Worm (Caenorhabditis elegans) whole organism, L2 larva: ENCODE results near the gene dsl-4.

Source experiments
- C34F6.9 ChIP-seq: fragments of 150-350 bp; optimal IDR thresholded peaks from 2 replicates; lab custom pipeline; 2014; ENCODE audit warnings: missing biosample characterization, missing genetic modification characterization
- F13H6.1 ChIP-seq: sonication (generic microtip); optimal IDR thresholded peaks from 2 replicates; lab custom pipeline; 2016; ENCODE audit warnings: missing genetic modification characterization, missing compliant biosample characterization
- R02D3.7 ChIP-seq: fragments of 150-350 bp; optimal IDR thresholded peaks from 2 replicates; lab custom pipeline; 2014; ENCODE audit warnings: missing biosample characterization, missing genetic modification characterization
- Y55F3AM.14 ChIP-seq: fragments of 200-800 bp; sonication (Bioruptor generic); optimal IDR thresholded peaks from 2 replicates; lab custom pipeline; 2018; ENCODE audit warnings: mild to moderate bottlenecking, missing genetic modification characterization, missing compliant biosample characterization
- ZK546.5 ChIP-seq: sonication (generic microtip); optimal IDR thresholded peaks from 2 replicates; lab custom pipeline; 2017; ENCODE audit warnings: missing biosample characterization, missing genetic modification characterization
- ama-1 ChIP-seq: fragments of 150-350 bp; optimal IDR thresholded peaks from 2 replicates; lab custom pipeline; 2018; ENCODE audit warnings: inconsistent platforms
- blmp-1 ChIP-seq: sonication (generic microtip); optimal IDR thresholded peaks from 2 replicates; lab custom pipeline; 2017; ENCODE audit warnings: missing genetic modification characterization, mild to moderate bottlenecking, missing compliant biosample characterization, antibody characterized with exemption, moderate library complexity; ENCODE audit not compliant: insufficient read depth
- ceh-16 ChIP-seq: fragments of 150-350 bp; optimal IDR thresholded peaks from 2 replicates; lab custom pipeline; 2014; ENCODE audit warnings: missing biosample characterization, missing genetic modification characterization
- ceh-82 ChIP-seq: fragments of 150-350 bp; optimal IDR thresholded peaks from 2 replicates; lab custom pipeline; 2014; ENCODE audit warnings: missing biosample characterization, missing genetic modification characterization
- crh-2 ChIP-seq: sonication (generic microtip); optimal IDR thresholded peaks from 2 replicates; lab custom pipeline; 2017; ENCODE audit warnings: missing biosample characterization, missing genetic modification characterization
- dmd-4 ChIP-seq: sonication (generic microtip); optimal IDR thresholded peaks from 2 replicates; lab custom pipeline; 2017; ENCODE audit warnings: missing biosample characterization, missing genetic modification characterization
- egl-27 ChIP-seq: sonication (generic microtip); optimal IDR thresholded peaks from 3 replicates; lab custom pipeline; 2017; ENCODE audit warnings: missing biosample characterization, missing genetic modification reagents, missing genetic modification characterization
- elt-1 ChIP-seq: fragments of 150-350 bp; optimal IDR thresholded peaks from 2 replicates; lab custom pipeline; 2014; ENCODE audit warnings: missing biosample characterization, missing genetic modification characterization
- fos-1 ChIP-seq: fragments of 150-350 bp; optimal IDR thresholded peaks from 2 replicates; lab custom pipeline; 2014; ENCODE audit warnings: missing biosample characterization, missing genetic modification characterization
- lin-11 ChIP-seq: fragments of 150-350 bp; sonication (generic microtip); optimal IDR thresholded peaks from 2 replicates; lab custom pipeline; 2014; ENCODE audit warnings: missing biosample characterization, missing genetic modification characterization, inconsistent platforms, mixed read lengths
- lin-13 ChIP-seq: fragments of 150-350 bp; optimal IDR thresholded peaks from 2 replicates; lab custom pipeline; 2014; ENCODE audit warnings: missing biosample characterization, missing genetic modification reagents, missing genetic modification characterization
- lin-39 ChIP-seq: fragments of 150-350 bp; optimal IDR thresholded peaks from 2 replicates; lab custom pipeline; 2014; ENCODE audit warnings: missing biosample characterization, missing genetic modification reagents, missing genetic modification characterization
- mab-5 ChIP-seq: fragments of 150-350 bp; optimal IDR thresholded peaks from 2 replicates; lab custom pipeline; 2014; ENCODE audit warnings: missing biosample characterization, missing genetic modification characterization
- mbf-1 ChIP-seq: sonication (generic microtip); optimal IDR thresholded peaks from 2 replicates; lab custom pipeline; 2017; ENCODE audit warnings: missing biosample characterization, missing genetic modification characterization
- mdl-1 ChIP-seq, 2 experiments: fragments of 150-350 bp in 1 of 2; sonication (generic microtip) in 1 of 2; optimal IDR thresholded peaks; 2 replicates each; lab custom pipeline; 2017; ENCODE audit warnings: missing biosample characterization in 2 of 2, missing genetic modification characterization in 2 of 2
- nhr-10 ChIP-seq: sonication (generic microtip); optimal IDR thresholded peaks from 2 replicates; lab custom pipeline; 2017; ENCODE audit warnings: missing biosample characterization, missing genetic modification characterization
- nhr-11 ChIP-seq: fragments of 150-350 bp; optimal IDR thresholded peaks from 2 replicates; lab custom pipeline; 2014; ENCODE audit warnings: missing biosample characterization, missing genetic modification characterization
- nhr-129 ChIP-seq: fragments of 150-350 bp; optimal IDR thresholded peaks from 2 replicates; lab custom pipeline; 2014; ENCODE audit warnings: missing biosample characterization, missing genetic modification characterization
- nhr-21 ChIP-seq: fragments of 150-350 bp; optimal IDR thresholded peaks from 2 replicates; lab custom pipeline; 2014; ENCODE audit warnings: missing biosample characterization, missing genetic modification characterization
- nhr-23 ChIP-seq: fragments of 150-350 bp; optimal IDR thresholded peaks from 2 replicates; lab custom pipeline; 2014; ENCODE audit warnings: missing biosample characterization, missing genetic modification reagents, missing genetic modification characterization
- nhr-237 ChIP-seq: fragments of 150-350 bp; optimal IDR thresholded peaks from 2 replicates; lab custom pipeline; 2014; ENCODE audit warnings: missing biosample characterization, missing genetic modification characterization
- nhr-25 ChIP-seq: fragments of 150-350 bp; sonication (generic microtip); optimal IDR thresholded peaks from 3 replicates; lab custom pipeline; 2014; ENCODE audit warnings: missing biosample characterization, missing genetic modification characterization
- nhr-6 ChIP-seq: fragments of 150-350 bp; optimal IDR thresholded peaks from 2 replicates; lab custom pipeline; 2014; ENCODE audit warnings: missing biosample characterization, missing genetic modification characterization
- nhr-77 ChIP-seq: fragments of 150-350 bp; optimal IDR thresholded peaks from 2 replicates; lab custom pipeline; 2014; ENCODE audit warnings: missing biosample characterization, missing genetic modification characterization
- sem-4 ChIP-seq: fragments of 150-350 bp; optimal IDR thresholded peaks from 2 replicates; lab custom pipeline; 2014; ENCODE audit warnings: missing biosample characterization, missing genetic modification reagents, missing genetic modification characterization
- skn-1 ChIP-seq: sonication (generic microtip); optimal IDR thresholded peaks from 2 replicates; lab custom pipeline; 2017; ENCODE audit warnings: missing biosample characterization, missing genetic modification characterization
- sma-3 ChIP-seq: sonication (generic microtip); optimal IDR thresholded peaks from 2 replicates; lab custom pipeline; 2016; ENCODE audit warnings: missing genetic modification reagents, missing genetic modification characterization, missing compliant biosample characterization
- sma-9 ChIP-seq, 2 experiments: fragments of 150-350 bp in 1 of 2; sonication (generic microtip) in 1 of 2; optimal IDR thresholded peaks; 2 replicates each; lab custom pipeline; 2014 to 2016; ENCODE audit warnings: missing genetic modification characterization in 2 of 2, mild to moderate bottlenecking in 1 of 2, missing biosample characterization in 1 of 2, missing compliant biosample characterization in 1 of 2, missing genetic modification reagents in 1 of 2, moderate library complexity in 1 of 2
- snpc-4 ChIP-seq: fragments of 150-350 bp; optimal IDR thresholded peaks from 2 replicates; lab custom pipeline; 2014; ENCODE audit warnings: missing biosample characterization, missing genetic modification characterization
- unc-39 ChIP-seq: fragments of 150-350 bp; optimal IDR thresholded peaks from 2 replicates; lab custom pipeline; 2014; ENCODE audit warnings: missing biosample characterization, missing genetic modification characterization
- unc-55 ChIP-seq: fragments of 150-350 bp; sonication (generic microtip); optimal IDR thresholded peaks from 3 replicates; lab custom pipeline; 2014; ENCODE audit warnings: missing biosample characterization, missing genetic modification reagents, missing genetic modification characterization
- unc-62 ChIP-seq: fragments of 150-350 bp; optimal IDR thresholded peaks from 2 replicates; lab custom pipeline; 2014; ENCODE audit warnings: missing biosample characterization, missing genetic modification reagents, missing genetic modification characterization
- ztf-1 ChIP-seq: fragments of 200-800 bp; sonication (Bioruptor generic); conservative IDR thresholded peaks from 2 replicates; pipeline ENCODE4 v1.3.6; 2022; ENCODE audit warnings: missing genetic modification characterization, missing compliant biosample characterization

The dsl-4 gene

DNA sequence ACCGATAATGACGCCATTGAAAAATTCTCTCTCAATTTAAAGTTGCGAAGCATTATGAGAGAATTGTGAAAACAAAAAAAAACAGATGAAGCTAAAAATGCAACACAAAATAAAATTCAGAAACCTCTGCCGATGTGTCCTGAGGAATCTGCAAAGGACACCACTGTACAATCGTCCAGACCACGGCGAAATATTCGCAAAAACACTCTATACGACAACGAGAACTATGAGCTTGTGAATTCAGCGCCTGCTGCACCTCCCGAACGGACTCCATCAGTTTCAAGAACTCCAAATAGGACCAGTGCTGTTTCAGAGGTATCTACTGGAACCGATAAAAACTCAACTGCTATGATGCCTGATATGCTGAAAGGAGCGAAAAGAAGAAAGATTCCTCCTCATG is 12.3 kb downstream of the dsl-4 start:
- TF ChIP-seq unc-55 (GFP tag; lab: Kevin White, UChicago) (no peak), dmd-4 (tag; lab: Kevin White, UChicago) (no peak), ZK546.5 (tag; lab: Kevin White, UChicago) (no peak), blmp-1 (tag; lab: Kevin White, UChicago) (no peak), Y55F3AM.14 (GFP tag; lab: Kevin White, UChicago) (no peak), egl-27 (tag; lab: Kevin White, UChicago) (no peak), unc-62 (GFP tag; lab: Kevin White, UChicago) (no peak), F13H6.1 (no peak), lin-11 (no peak)

DNA sequence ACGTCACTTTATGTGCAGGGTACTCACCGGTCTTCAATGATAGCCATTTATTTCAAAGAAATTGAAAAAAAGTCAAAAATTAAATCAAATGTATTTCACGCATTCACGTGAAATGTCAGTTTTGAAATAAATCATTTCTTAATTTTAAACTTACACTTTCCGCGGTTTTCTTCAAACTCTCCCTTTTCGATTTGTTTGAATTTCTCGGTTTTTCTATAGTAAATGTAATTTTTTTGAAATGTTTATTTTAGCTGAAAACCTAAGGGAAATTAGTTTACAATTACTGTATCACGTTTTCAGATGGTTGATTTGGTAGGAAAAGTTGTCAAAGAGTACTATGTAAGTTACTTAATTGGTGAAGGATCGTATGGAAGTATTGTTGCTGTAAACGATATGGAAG is 18.1 kb downstream of the dsl-4 start, which contains the start of gene F16B12.7:
TSS of gene F16B12.7 (plus strand) at position 301 of the 400 bp plus-strand sequence.
- TF ChIP-seq elt-1 (tag; lab: Kevin White, UChicago) (no peak), nhr-10 (no peak), unc-39 (tag; lab: Kevin White, UChicago) (no peak), nhr-237 (tag; lab: Kevin White, UChicago) (no peak), mab-5 (tag; lab: Kevin White, UChicago) (no peak), lin-11 (no peak), ama-1 (lab: Kevin White, UChicago) (no peak), ceh-82 (tag; lab: Kevin White, UChicago) (no peak), nhr-11 (no peak), F13H6.1 (no peak)

DNA sequence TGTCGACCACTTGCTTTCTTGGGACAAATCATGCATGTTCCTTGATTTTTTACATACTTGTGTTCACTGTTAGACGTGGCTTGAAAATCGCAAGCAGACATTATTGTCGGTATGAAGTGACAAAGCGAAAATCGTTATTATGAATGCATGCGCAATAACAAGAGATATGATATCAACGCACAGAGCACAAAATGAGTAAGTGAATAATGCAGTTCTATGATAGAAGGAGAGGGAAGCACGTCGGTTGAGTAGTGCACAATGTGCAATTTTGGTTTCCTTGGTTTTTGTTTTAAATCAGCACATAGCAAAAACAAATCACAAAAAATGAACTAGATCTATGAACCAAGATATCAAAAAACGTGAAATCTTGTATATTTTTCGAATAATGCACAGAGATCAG is 23.2 kb downstream of the dsl-4 start, which contains the start of gene nhr-281:
TSS of gene nhr-281 (minus strand) at position 101 of the 400 bp plus-strand sequence.
- TF ChIP-seq mab-5 (tag; lab: Kevin White, UChicago) = no peak
- no peak for TF ChIP-seq mbf-1 (tag; lab: Kevin White, UChicago)
- no peak for TF ChIP-seq C34F6.9
- TF ChIP-seq fos-1 (tag; lab: Kevin White, UChicago) = no peak
- TF ChIP-seq R02D3.7 (tag; lab: Kevin White, UChicago) = no peak
- no peak for TF ChIP-seq nhr-23
- no peak for TF ChIP-seq lin-13
- no peak for TF ChIP-seq mdl-1 (tag; optimal IDR thresholded peaks at IDR 0.05; lab: Kevin White, UChicago)
- TF ChIP-seq lin-39 (tag; lab: Kevin White, UChicago) = no peak
- TF ChIP-seq ztf-1 (GFP tag; lab: Robert Waterston, UW) = no peak
- TF ChIP-seq nhr-21 (tag; lab: Kevin White, UChicago) = no peak
- no peak for TF ChIP-seq Y55F3AM.14 (GFP tag; lab: Kevin White, UChicago)
- no peak for TF ChIP-seq skn-1 (tag; lab: Kevin White, UChicago)
- TF ChIP-seq sma-9 (GFP tag; optimal IDR thresholded peaks at IDR 0.05; lab: Kevin White, UChicago) = no peak
- TF ChIP-seq sma-9 (tag; optimal IDR thresholded peaks at IDR 0.05; lab: Kevin White, UChicago) = no peak
- TF ChIP-seq sem-4 (tag; lab: Kevin White, UChicago) = no peak
- TF ChIP-seq unc-62 (GFP tag; lab: Kevin White, UChicago) = no peak
- TF ChIP-seq nhr-6 (tag; lab: Kevin White, UChicago) = no peak
- TF ChIP-seq unc-55 (GFP tag; lab: Kevin White, UChicago) = no peak
- no peak for TF ChIP-seq F13H6.1

DNA sequence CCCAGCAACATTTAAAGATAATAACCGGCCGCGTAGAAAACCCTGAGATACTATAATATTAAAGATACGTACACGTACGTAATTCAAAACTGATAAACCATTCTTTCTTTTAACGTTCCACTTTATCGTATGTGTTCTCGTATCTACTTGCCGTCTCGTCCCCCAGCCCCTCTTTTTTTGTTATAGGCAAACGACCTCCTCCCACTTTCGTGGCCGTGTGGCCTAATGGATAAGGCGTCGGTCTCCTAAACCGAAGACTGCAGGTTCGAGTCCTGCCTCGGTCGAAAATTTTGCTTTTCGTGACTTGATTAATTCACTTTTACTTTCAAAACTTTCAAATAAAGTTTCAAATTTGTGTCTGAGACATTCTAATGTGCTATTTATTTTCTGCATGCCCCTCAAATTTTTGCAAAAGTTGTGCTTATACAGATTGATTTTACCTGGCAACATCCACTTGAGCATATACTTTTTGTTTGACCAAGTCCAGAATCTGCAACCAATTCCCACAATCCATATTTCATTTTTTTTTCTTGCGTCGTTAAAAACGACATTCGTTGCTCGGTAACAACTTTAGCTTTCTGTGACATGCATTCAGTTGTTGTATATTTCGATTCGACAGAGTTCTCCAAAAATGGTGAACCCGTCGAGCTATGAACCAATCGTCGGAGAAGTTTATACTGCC is 25.4 kb downstream of the dsl-4 start, which contains the start of gene F28H6.7:
TSS of gene F28H6.7 (plus strand) at position 632 of the 682 bp plus-strand sequence.
- TF ChIP-seq sem-4 (tag; lab: Kevin White, UChicago) (no peak), Y55F3AM.14 (GFP tag; lab: Kevin White, UChicago) (peak; percentile 42), fos-1 (tag; lab: Kevin White, UChicago) (peak; percentile 57), unc-55 (GFP tag; lab: Kevin White, UChicago) (peak; percentile 20), nhr-77 (tag; lab: Kevin White, UChicago) (no peak), lin-39 (tag; lab: Kevin White, UChicago) (no peak), snpc-4 (tag; lab: Kevin White, UChicago) (no peak), nhr-21 (tag; lab: Kevin White, UChicago) (peak; percentile 51), sma-9 (GFP tag; optimal IDR thresholded peaks at IDR 0.05; lab: Kevin White, UChicago) (peak; percentile 61), sma-9 (tag; optimal IDR thresholded peaks at IDR 0.05; lab: Kevin White, UChicago) (no peak), lin-13 (peak; percentile 29), crh-2 (peak; percentile 11), nhr-129 (tag; lab: Kevin White, UChicago) (peak; percentile 54), nhr-25 (tag; lab: Kevin White, UChicago) (no peak), dmd-4 (tag; lab: Kevin White, UChicago) (no peak), F13H6.1 (peak; percentile 30), ceh-16 (tag; lab: Kevin White, UChicago) (no peak), nhr-11 (peak; percentile 25), sma-3 (GFP tag; lab: Kevin White, UChicago) (peak; percentile 50), C34F6.9 (no peak)
- TF ChIP-seq, all 48 proteins: peak for 11
